Worm (Caenorhabditis elegans) whole organism, young adult: ENCODE measurements around the gene F40G9.12.

Experiments used
- F52B5.7 ChIP-seq: sonication (generic microtip); optimal IDR thresholded peaks from 2 replicates; lab custom pipeline; 2016; ENCODE audit warnings: mild to moderate bottlenecking, missing genetic modification characterization, missing compliant biosample characterization
- akir-1 ChIP-seq: fragments of 200-800 bp; sonication (Bioruptor generic); optimal IDR thresholded peaks from 2 replicates; lab custom pipeline; 2018; ENCODE audit warnings: mild to moderate bottlenecking, missing genetic modification characterization, moderate library complexity, missing compliant biosample characterization
- ama-1 ChIP-seq, 3 experiments: fragments of 150-350 bp in 1 of 3; sonication (generic microtip) in 2 of 3; optimal IDR thresholded peaks; 2 replicates each; lab custom pipeline; 2014 to 2018; ENCODE audit warnings: missing biosample characterization in 2 of 3, missing genetic modification characterization in 2 of 3, missing genetic modification reagents in 2 of 3
- atf-7 ChIP-seq: sonication (generic microtip); optimal IDR thresholded peaks from 2 replicates; lab custom pipeline; 2017; ENCODE audit warnings: mild to moderate bottlenecking, missing genetic modification characterization, missing compliant biosample characterization
- attf-6 ChIP-seq: fragments of 200-800 bp; sonication (Bioruptor generic); IDR thresholded peaks from 2 replicates; pipeline ENCODE4 v1.3.6; 2022; ENCODE audit warnings: missing genetic modification reagents, missing genetic modification characterization, missing compliant biosample characterization
- ceh-91 ChIP-seq: fragments of 200-800 bp; sonication (Bioruptor generic); IDR thresholded peaks from 2 replicates; pipeline ENCODE4 v1.3.6; 2022; ENCODE audit warnings: missing genetic modification reagents, missing genetic modification characterization, missing compliant biosample characterization
- efl-1 ChIP-seq: fragments of 150-350 bp; optimal IDR thresholded peaks from 2 replicates; lab custom pipeline; 2014; ENCODE audit warnings: missing biosample characterization, missing genetic modification reagents, missing genetic modification characterization
- lir-1 ChIP-seq: fragments of 200-800 bp; sonication (Bioruptor generic); conservative IDR thresholded peaks from 2 replicates; pipeline ENCODE4 v1.3.6; 2022; ENCODE audit warnings: missing genetic modification reagents, missing genetic modification characterization, missing compliant biosample characterization
- mcd-1 ChIP-seq: fragments of 200-800 bp; sonication (Bioruptor generic); IDR thresholded peaks from 2 replicates; pipeline ENCODE4 v1.3.6; 2022; ENCODE audit warnings: missing genetic modification reagents, missing genetic modification characterization, missing compliant biosample characterization
- mes-4 ChIP-seq: sonication (generic microtip); optimal IDR thresholded peaks from 2 replicates; lab custom pipeline; 2016; ENCODE audit warnings: missing genotype, missing genetic modification characterization, missing compliant biosample characterization
- nhr-179 ChIP-seq: sonication (generic microtip); optimal IDR thresholded peaks from 2 replicates; lab custom pipeline; 2016; ENCODE audit warnings: mild to moderate bottlenecking, missing genetic modification characterization, missing compliant biosample characterization
- rcor-1 ChIP-seq: fragments of 200-800 bp; sonication (Bioruptor generic); IDR thresholded peaks from 2 replicates; pipeline ENCODE4 v1.3.6; 2022; ENCODE audit warnings: missing genetic modification reagents, missing genetic modification characterization, missing compliant biosample characterization
- snpc-4 ChIP-seq, 5 experiments: fragments of 150-350 bp in 1 of 5; sonication (generic microtip) in 4 of 5; optimal IDR thresholded peaks; 2 replicates each; lab custom pipeline; 2014 to 2018; ENCODE audit warnings: missing genetic modification characterization in 5 of 5, missing biosample characterization in 3 of 5, antibody characterized with exemption in 2 of 5, mild to moderate bottlenecking in 2 of 5, missing compliant biosample characterization in 2 of 5, missing genotype in 2 of 5, moderate library complexity in 2 of 5, missing genetic modification reagents in 1 of 5
- unc-62 ChIP-seq: fragments of 150-350 bp; optimal IDR thresholded peaks from 2 replicates; lab custom pipeline; 2014; ENCODE audit warnings: missing biosample characterization, missing genetic modification reagents, missing genetic modification characterization

DNA sequence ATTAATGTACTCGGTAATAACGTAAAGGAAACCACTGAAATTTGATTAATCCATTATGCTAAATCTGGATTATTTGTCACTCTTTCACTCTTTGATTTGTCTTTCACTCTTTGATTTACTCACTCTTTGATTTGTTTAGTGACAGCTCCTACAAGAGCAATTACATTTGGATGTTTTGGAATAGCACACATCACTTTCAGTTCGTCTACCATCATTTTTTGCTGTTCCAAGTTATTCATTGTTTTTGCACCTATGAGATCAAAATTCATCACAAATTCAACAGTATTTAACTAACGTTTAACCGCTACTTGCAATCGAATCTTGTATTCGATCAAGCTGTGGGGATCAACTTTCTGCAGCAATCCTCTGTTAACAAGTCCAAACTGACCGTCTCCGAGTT, 22.5 kb upstream of the F40G9.12 start:
- TF ChIP-seq F52B5.7 (no peak), rcor-1 (GFP tag; lab: Robert Waterston, UW) (no peak), ceh-91 (no peak), akir-1 (no peak), unc-62 (no peak), ama-1 (optimal IDR thresholded peaks at IDR 0.05; lab: Kevin White, UChicago) (no peak), ama-1 (GFP tag; optimal IDR thresholded peaks at IDR 0.05; lab: Kevin White, UChicago) (no peak), nhr-179 (no peak), mcd-1 (GFP tag; lab: Robert Waterston, UW) (no peak), lir-1 (GFP tag; lab: Robert Waterston, UW) (no peak), mes-4 (no peak), efl-1 (GFP tag; lab: Kevin White, UChicago) (no peak), snpc-4 (GFP tag; optimal IDR thresholded peaks at IDR 0.05; lab: Kevin White, UChicago) (no peak), snpc-4 (tag; optimal IDR thresholded peaks at IDR 0.05; lab: Kevin White, UChicago) (no peak), atf-7 (tag; lab: Kevin White, UChicago) (no peak), attf-6 (no peak)
